Worm (Caenorhabditis elegans): ENCODE results near the gene C04B4.5.
"Not testable (repeated sequence)": the region's sequence is repeated elsewhere in the genome, so short reads cannot be mapped to it uniquely, and the experiment has no call there.

C04B4.5 gene

DNA sequence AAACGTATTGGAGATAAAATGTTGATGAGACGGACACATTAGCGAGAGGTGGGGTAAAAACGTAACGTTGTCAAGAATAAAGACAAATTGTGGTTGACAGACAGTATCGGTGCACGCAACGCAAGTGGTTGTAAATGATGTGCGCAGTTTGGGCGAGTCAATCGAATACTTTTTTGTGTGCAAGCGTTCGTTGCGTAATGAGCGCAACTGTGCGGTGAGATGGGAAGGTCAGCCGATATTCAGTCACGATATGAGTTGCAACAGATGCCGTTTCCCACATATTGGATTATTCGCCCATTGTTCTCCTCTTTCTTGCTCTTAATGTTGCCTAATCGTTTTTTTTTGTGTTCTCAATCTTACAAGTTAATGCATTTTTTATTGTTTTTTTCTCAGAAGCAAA is 32.6 kb upstream of the C04B4.5 start, which contains the start of gene ceh-40:
ceh-40 (minus strand) TSS at position 41 of the 400 bp plus-strand sequence.
- TF ChIP-seq sea-1 (GFP tag; conservative IDR thresholded peaks at IDR 0.05): no peak; the same call in 1 of the 2 replicates
- TF ChIP-seq hmbx-1 (tag; optimal IDR thresholded peaks at IDR 0.05): no peak
- TF ChIP-seq ets-7 (tag; optimal IDR thresholded peaks at IDR 0.05): no peak
- TF ChIP-seq tbx-37 (GFP tag; conservative IDR thresholded peaks at IDR 0.05): no peak
- TF ChIP-seq ceh-36 (tag; optimal IDR thresholded peaks at IDR 0.05): no peak
- TF ChIP-seq pes-1 (GFP tag; IDR thresholded peaks at IDR 0.05): no peak
- no peak for TF ChIP-seq flt-1 (GFP tag; IDR thresholded peaks at IDR 0.05)
- no peak for TF ChIP-seq B0310.2 (tag; optimal IDR thresholded peaks at IDR 0.05)
- TF ChIP-seq ceh-13 (GFP tag; optimal IDR thresholded peaks at IDR 0.05): no peak
- TF ChIP-seq tra-4 (tag; optimal IDR thresholded peaks at IDR 0.05): no peak
- no peak for TF ChIP-seq F13C5.2 (tag; optimal IDR thresholded peaks at IDR 0.05)
- TF ChIP-seq aly-1 (tag; optimal IDR thresholded peaks at IDR 0.05): no peak
- no peak for TF ChIP-seq scrt-1 (GFP tag; IDR thresholded peaks at IDR 0.05)
- no peak for TF ChIP-seq ama-1 (optimal IDR thresholded peaks at IDR 0.05)

DNA sequence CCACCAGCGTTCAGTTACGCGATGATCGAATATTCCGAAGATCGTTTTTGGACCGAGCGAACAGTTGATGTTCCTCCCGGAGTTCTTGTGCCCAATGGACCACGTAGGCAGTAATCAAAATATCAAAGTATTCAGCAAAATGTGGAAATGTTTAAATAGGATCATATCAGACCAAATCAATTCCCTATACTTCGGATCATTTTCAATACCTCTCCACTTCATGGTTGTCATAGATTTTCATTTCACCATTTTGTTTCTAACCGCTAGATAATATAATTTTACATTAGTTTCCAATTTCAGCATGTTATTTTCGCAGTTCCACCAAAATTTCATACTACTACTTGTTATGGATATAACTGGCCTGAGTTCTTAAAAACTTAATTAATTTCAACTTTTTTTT is 29.4 kb upstream of the C04B4.5 start:
- TF ChIP-seq hmg-4 (GFP tag; optimal IDR thresholded peaks at IDR 0.05) (no peak), F13C5.2 (tag; optimal IDR thresholded peaks at IDR 0.05) (no peak), flt-1 (GFP tag; IDR thresholded peaks at IDR 0.05) (no peak), pes-1 (GFP tag; IDR thresholded peaks at IDR 0.05) (no peak), ama-1 (optimal IDR thresholded peaks at IDR 0.05) (no peak), hmbx-1 (tag; optimal IDR thresholded peaks at IDR 0.05) (no peak), scrt-1 (GFP tag; IDR thresholded peaks at IDR 0.05) (no peak), ceh-36 (tag; optimal IDR thresholded peaks at IDR 0.05) (no peak), tra-4 (tag; optimal IDR thresholded peaks at IDR 0.05) (no peak), ceh-13 (GFP tag; optimal IDR thresholded peaks at IDR 0.05) (no peak), ets-7 (tag; optimal IDR thresholded peaks at IDR 0.05) (no peak), B0310.2 (tag; optimal IDR thresholded peaks at IDR 0.05) (no peak), hnd-1 (tag; optimal IDR thresholded peaks at IDR 0.05) (no peak), sea-1 (GFP tag; conservative IDR thresholded peaks at IDR 0.05) (no peak), tbx-37 (GFP tag; conservative IDR thresholded peaks at IDR 0.05) (no peak), aly-1 (tag; optimal IDR thresholded peaks at IDR 0.05) (no peak), tbx-11 (GFP tag; IDR thresholded peaks at IDR 0.05) (no peak)

DNA sequence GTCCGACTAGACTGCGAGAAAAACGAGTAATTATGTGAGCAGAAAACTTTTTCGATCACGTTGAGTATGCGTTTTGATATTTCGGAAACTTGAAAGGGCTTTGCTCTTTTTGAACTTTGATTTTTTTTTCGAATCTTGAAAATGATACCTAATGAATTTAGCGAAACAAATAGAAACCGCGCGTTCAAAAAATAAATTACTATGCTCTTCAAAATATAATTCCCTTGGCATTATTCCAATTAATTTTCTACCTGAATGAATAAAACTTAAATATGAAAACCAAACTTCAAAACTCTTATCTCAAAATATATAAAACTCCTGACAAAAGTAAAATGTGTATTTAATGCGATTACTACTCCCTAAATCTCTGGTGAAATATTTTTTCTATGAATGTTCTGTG is 27.1 kb upstream of the C04B4.5 start, which contains the start of gene xtr-2:
xtr-2 (plus strand) TSS at position 301 of the 400 bp plus-strand sequence.
- TF ChIP-seq aly-1 (tag; optimal IDR thresholded peaks at IDR 0.05): no peak
- no peak for TF ChIP-seq ceh-13 (GFP tag; optimal IDR thresholded peaks at IDR 0.05)
- TF ChIP-seq flt-1 (GFP tag; IDR thresholded peaks at IDR 0.05): no peak
- TF ChIP-seq tra-4 (tag; optimal IDR thresholded peaks at IDR 0.05): no peak
- TF ChIP-seq hnd-1 (tag; optimal IDR thresholded peaks at IDR 0.05): no peak
- TF ChIP-seq scrt-1 (GFP tag; IDR thresholded peaks at IDR 0.05): no peak
- no peak for TF ChIP-seq sea-1 (GFP tag; conservative IDR thresholded peaks at IDR 0.05)
- no peak for TF ChIP-seq tbx-11 (GFP tag; IDR thresholded peaks at IDR 0.05)
- no peak for TF ChIP-seq hmg-4 (GFP tag; optimal IDR thresholded peaks at IDR 0.05)
- no peak for TF ChIP-seq hmbx-1 (tag; optimal IDR thresholded peaks at IDR 0.05)
- no peak for TF ChIP-seq ama-1 (optimal IDR thresholded peaks at IDR 0.05)
- no peak for TF ChIP-seq F13C5.2 (tag; optimal IDR thresholded peaks at IDR 0.05)
- no peak for TF ChIP-seq B0310.2 (tag; optimal IDR thresholded peaks at IDR 0.05)
- TF ChIP-seq ceh-36 (tag; optimal IDR thresholded peaks at IDR 0.05): no peak
- TF ChIP-seq tbx-37 (GFP tag; conservative IDR thresholded peaks at IDR 0.05): no peak
- no peak for TF ChIP-seq pes-1 (GFP tag; IDR thresholded peaks at IDR 0.05)
- no peak for TF ChIP-seq ets-7 (tag; optimal IDR thresholded peaks at IDR 0.05)

DNA sequence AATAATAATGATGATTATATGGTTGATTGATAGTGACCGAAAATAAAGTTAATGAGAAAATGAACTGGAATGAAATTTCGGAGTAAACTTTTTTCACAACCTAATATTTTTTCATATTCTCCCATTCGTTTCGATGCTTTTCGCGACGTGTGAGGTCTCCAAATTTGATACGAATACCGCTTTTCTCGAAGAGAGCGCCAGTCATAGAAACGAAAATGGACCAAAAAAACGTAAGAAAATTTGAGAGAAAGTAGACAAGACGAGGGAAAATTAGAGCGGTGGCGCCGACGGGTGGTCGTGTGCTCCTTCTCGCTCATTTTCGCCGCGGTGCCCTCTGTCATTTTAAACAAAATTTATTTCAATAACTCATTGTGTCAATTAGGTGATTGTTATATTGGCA is 26.2 kb upstream of the C04B4.5 start:
- TF ChIP-seq pes-1 (GFP tag; IDR thresholded peaks at IDR 0.05) (no peak), F13C5.2 (tag; optimal IDR thresholded peaks at IDR 0.05) (no peak), tra-4 (tag; optimal IDR thresholded peaks at IDR 0.05) (no peak), ceh-36 (tag; optimal IDR thresholded peaks at IDR 0.05) (no peak), sea-1 (GFP tag; conservative IDR thresholded peaks at IDR 0.05) (no peak), tbx-11 (GFP tag; IDR thresholded peaks at IDR 0.05) (no peak), hmg-4 (GFP tag; optimal IDR thresholded peaks at IDR 0.05) (no peak), hmbx-1 (tag; optimal IDR thresholded peaks at IDR 0.05) (no peak), ets-7 (tag; optimal IDR thresholded peaks at IDR 0.05) (no peak), aly-1 (tag; optimal IDR thresholded peaks at IDR 0.05) (no peak), flt-1 (GFP tag; IDR thresholded peaks at IDR 0.05) (no peak), ceh-13 (GFP tag; optimal IDR thresholded peaks at IDR 0.05) (no peak), ama-1 (optimal IDR thresholded peaks at IDR 0.05) (no peak), scrt-1 (GFP tag; IDR thresholded peaks at IDR 0.05) (no peak), tbx-37 (GFP tag; conservative IDR thresholded peaks at IDR 0.05) (no peak), hnd-1 (tag; optimal IDR thresholded peaks at IDR 0.05) (no peak), B0310.2 (tag; optimal IDR thresholded peaks at IDR 0.05) (no peak)

DNA sequence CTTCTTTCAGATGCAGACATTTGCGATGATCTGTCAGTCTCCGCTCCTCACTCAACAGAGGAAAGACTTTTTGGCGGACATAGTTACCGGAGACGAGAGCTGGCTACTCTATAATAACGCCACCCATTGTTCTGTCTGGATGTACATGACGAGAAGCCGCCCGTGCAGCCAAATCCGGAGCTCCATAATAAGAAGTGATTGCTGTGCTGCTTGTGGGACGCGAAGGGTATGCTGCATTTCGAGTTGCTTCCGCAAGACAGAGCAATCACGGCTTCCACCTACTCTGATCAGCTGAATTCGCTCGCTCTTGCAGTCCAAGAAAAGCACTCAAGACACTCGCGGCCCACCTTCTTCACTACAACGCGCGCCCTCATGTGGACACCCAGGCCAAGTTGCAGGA is 25.6 kb upstream of the C04B4.5 start:
- TF ChIP-seq hmg-4 (GFP tag; optimal IDR thresholded peaks at IDR 0.05): no peak
- no peak for TF ChIP-seq ets-7 (tag; optimal IDR thresholded peaks at IDR 0.05)
- no peak for TF ChIP-seq ama-1 (optimal IDR thresholded peaks at IDR 0.05)
- no peak for TF ChIP-seq tbx-37 (GFP tag; conservative IDR thresholded peaks at IDR 0.05)

DNA sequence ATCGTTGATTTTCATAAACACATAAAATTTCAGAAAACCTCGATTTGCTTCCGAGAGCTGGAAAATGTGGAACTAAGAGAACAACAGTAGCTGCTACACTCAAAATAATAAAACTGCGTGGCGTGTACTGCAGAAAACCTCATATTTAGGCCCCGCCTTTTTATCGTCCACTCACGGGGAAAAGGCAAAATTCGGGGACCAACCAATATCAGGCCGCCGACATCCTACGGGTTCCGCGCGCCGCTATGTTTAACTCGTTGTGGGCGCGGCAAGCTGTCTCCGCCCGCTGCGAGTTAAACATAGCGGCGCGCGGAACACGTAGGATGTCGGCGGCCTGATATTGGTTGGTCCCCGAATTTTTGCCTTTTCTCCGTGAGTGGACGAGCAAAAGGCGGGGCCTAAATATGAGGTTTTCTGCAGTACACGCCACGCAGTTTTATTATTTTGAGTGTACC is 19.9 kb upstream of the C04B4.5 start, which contains the start of gene F17A2.16:
F17A2.16 (plus strand) TSS at position 405 of the 455 bp plus-strand sequence.
- TF ChIP-seq B0310.2 (tag; optimal IDR thresholded peaks at IDR 0.05); flt-1 (GFP tag; IDR thresholded peaks at IDR 0.05); tbx-11 (GFP tag; IDR thresholded peaks at IDR 0.05): not testable (repeated sequence)

DNA sequence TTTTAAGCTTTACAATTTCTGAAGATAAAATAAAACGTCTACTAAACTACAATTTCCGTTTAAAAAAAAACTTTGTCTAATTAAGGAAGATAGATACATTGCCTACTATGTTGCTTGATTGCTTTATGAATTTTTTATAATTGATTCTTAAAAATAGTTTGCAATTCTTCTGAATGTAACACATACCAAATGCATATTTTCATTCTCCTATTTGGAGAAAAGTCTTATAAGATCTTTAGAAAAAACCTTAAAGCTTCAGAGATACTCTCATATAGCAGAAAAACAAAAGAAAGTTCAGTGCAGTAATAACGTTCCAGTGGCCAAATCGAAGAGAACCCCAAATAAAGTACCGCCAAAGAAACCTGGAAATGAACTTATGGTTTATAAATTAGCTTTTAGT is 18.4 kb upstream of the C04B4.5 start, which contains the start of gene phf-32:
phf-32 (plus strand) TSS at position 301 of the 400 bp plus-strand sequence.
- TF ChIP-seq F13C5.2 (tag; optimal IDR thresholded peaks at IDR 0.05) (no peak), flt-1 (GFP tag; IDR thresholded peaks at IDR 0.05) (no peak), hmg-4 (GFP tag; optimal IDR thresholded peaks at IDR 0.05) (no peak), hmbx-1 (tag; optimal IDR thresholded peaks at IDR 0.05) (no peak), ceh-13 (GFP tag; optimal IDR thresholded peaks at IDR 0.05) (no peak), tra-4 (tag; optimal IDR thresholded peaks at IDR 0.05) (no peak), ets-7 (tag; optimal IDR thresholded peaks at IDR 0.05) (no peak), scrt-1 (GFP tag; IDR thresholded peaks at IDR 0.05) (no peak), ama-1 (optimal IDR thresholded peaks at IDR 0.05) (no peak), tbx-11 (GFP tag; IDR thresholded peaks at IDR 0.05) (no peak), pes-1 (GFP tag; IDR thresholded peaks at IDR 0.05) (no peak), ceh-36 (tag; optimal IDR thresholded peaks at IDR 0.05) (no peak), hnd-1 (tag; optimal IDR thresholded peaks at IDR 0.05) (no peak), tbx-37 (GFP tag; conservative IDR thresholded peaks at IDR 0.05) (no peak), aly-1 (tag; optimal IDR thresholded peaks at IDR 0.05) (no peak), B0310.2 (tag; optimal IDR thresholded peaks at IDR 0.05) (no peak), sea-1 (GFP tag; conservative IDR thresholded peaks at IDR 0.05) (no peak)

Data from whole organism, early embryonic.